Fruit fly (Drosophila melanogaster) whole organism, embryonic: Measurements from ENCODE around the gene CG11374.

ENCODE experiments used
- B-H2 ChIP-seq: fragments of 200-800 bp; sonication (Bioruptor generic); optimal IDR thresholded peaks from 2 replicates; lab custom pipeline; 2018; ENCODE audit warnings: missing biosample characterization, mild to moderate bottlenecking, missing genetic modification characterization
- C15 ChIP-seq: fragments of 200-800 bp; sonication (Bioruptor generic); IDR thresholded peaks from 3 replicates; pipeline ENCODE4 v1.3.6; 2022; ENCODE audit warnings: missing biosample characterization, missing genetic modification characterization
- CG10209 ChIP-seq: fragments of 200-800 bp; sonication (Bioruptor generic); optimal IDR thresholded peaks from 3 replicates; lab custom pipeline; 2017; ENCODE audit warnings: missing biosample characterization, mild to moderate bottlenecking, missing genetic modification characterization, missing genetic modification reagents
- CG10274 ChIP-seq: fragments of 200-800 bp; sonication (Bioruptor generic); optimal IDR thresholded peaks from 3 replicates; lab custom pipeline; 2017; ENCODE audit warnings: missing biosample characterization, mild to moderate bottlenecking, missing genetic modification characterization
- CG10431 ChIP-seq: fragments of 200-800 bp; sonication (Bioruptor generic); optimal IDR thresholded peaks from 3 replicates; lab custom pipeline; 2018; ENCODE audit warnings: missing biosample characterization, mild to moderate bottlenecking, missing genetic modification characterization
- CG11504 ChIP-seq: fragments of 200-800 bp; sonication (Bioruptor generic); optimal IDR thresholded peaks from 3 replicates; lab custom pipeline; 2019; ENCODE audit warnings: missing biosample characterization, mild to moderate bottlenecking, missing genetic modification characterization, moderate library complexity
- CG11696 ChIP-seq: fragments of 200-800 bp; sonication (Bioruptor generic); IDR thresholded peaks from 2 replicates; pipeline ENCODE4 v1.3.6; 2022; ENCODE audit warnings: missing biosample characterization, missing genetic modification characterization
- CG12071 ChIP-seq: fragments of 200-800 bp; sonication (Bioruptor generic); optimal IDR thresholded peaks from 3 replicates; lab custom pipeline; 2018; ENCODE audit warnings: missing biosample characterization, mild to moderate bottlenecking, missing genetic modification characterization
- CG12299 ChIP-seq: fragments of 200-800 bp; sonication (Bioruptor generic); optimal IDR thresholded peaks from 2 replicates; lab custom pipeline; 2018; ENCODE audit warnings: missing biosample characterization, mild to moderate bottlenecking, missing genetic modification characterization
- CG12769 ChIP-seq: fragments of 200-800 bp; sonication (Bioruptor generic); optimal IDR thresholded peaks from 2 replicates; lab custom pipeline; 2019; ENCODE audit warnings: missing biosample characterization, mild to moderate bottlenecking, missing genetic modification characterization, moderate library complexity
- CG13424 ChIP-seq: fragments of 200-800 bp; sonication (Bioruptor generic); optimal IDR thresholded peaks from 2 replicates; lab custom pipeline; 2019; ENCODE audit warnings: missing biosample characterization, mild to moderate bottlenecking, missing genetic modification characterization, moderate library complexity
- CG14014 ChIP-seq: fragments of 200-800 bp; sonication (Bioruptor generic); IDR thresholded peaks from 2 replicates; pipeline ENCODE4 v1.3.6; 2022; ENCODE audit warnings: missing biosample characterization, missing genetic modification characterization
- CG15011 ChIP-seq: fragments of 200-800 bp; sonication (Bioruptor generic); optimal IDR thresholded peaks from 3 replicates; lab custom pipeline; 2018; ENCODE audit warnings: missing biosample characterization, mild to moderate bottlenecking, missing genetic modification characterization
- CG15269 ChIP-seq: fragments of 200-800 bp; sonication (Bioruptor generic); optimal IDR thresholded peaks from 2 replicates; lab custom pipeline; 2018; ENCODE audit warnings: missing biosample characterization, mild to moderate bottlenecking, missing genetic modification characterization, moderate library complexity
- CG17385 ChIP-seq: fragments of 200-800 bp; sonication (Bioruptor generic); optimal IDR thresholded peaks from 3 replicates; lab custom pipeline; 2018; ENCODE audit warnings: missing biosample characterization, mild to moderate bottlenecking, missing genetic modification characterization
- CG17612 ChIP-seq: fragments of 200-800 bp; sonication (Bioruptor generic); IDR thresholded peaks from 2 replicates; pipeline ENCODE4 v1.3.6; 2022; ENCODE audit warnings: missing biosample characterization, missing genetic modification characterization
- CG18476 ChIP-seq: fragments of 200-800 bp; sonication (Bioruptor generic); optimal IDR thresholded peaks from 2 replicates; lab custom pipeline; 2016; ENCODE audit warnings: missing biosample characterization, mild to moderate bottlenecking, missing genetic modification characterization
- CG18764 ChIP-seq: fragments of 200-800 bp; sonication (Bioruptor generic); optimal IDR thresholded peaks from 3 replicates; lab custom pipeline; 2016; ENCODE audit warnings: missing biosample characterization, missing genetic modification characterization
- CG34376 ChIP-seq: fragments of 200-800 bp; sonication (Bioruptor generic); optimal IDR thresholded peaks from 2 replicates; lab custom pipeline; 2018; ENCODE audit warnings: missing biosample characterization, mild to moderate bottlenecking, missing genetic modification characterization
- CG8281 ChIP-seq: fragments of 200-800 bp; sonication (Bioruptor generic); optimal IDR thresholded peaks from 2 replicates; lab custom pipeline; 2018; ENCODE audit warnings: missing biosample characterization, mild to moderate bottlenecking, missing genetic modification characterization, moderate library complexity
- CG9609 ChIP-seq: fragments of 200-800 bp; sonication (Bioruptor generic); optimal IDR thresholded peaks from 3 replicates; lab custom pipeline; 2016; ENCODE audit warnings: missing biosample characterization, missing genetic modification characterization
- CG9817 ChIP-seq: fragments of 200-800 bp; sonication (Bioruptor generic); optimal IDR thresholded peaks from 2 replicates; lab custom pipeline; 2018; ENCODE audit warnings: missing biosample characterization, mild to moderate bottlenecking, missing genetic modification characterization, moderate library complexity
- Jarid2 ChIP-seq: fragments of 200-800 bp; sonication (Bioruptor generic); optimal IDR thresholded peaks from 3 replicates; lab custom pipeline; 2017; ENCODE audit warnings: mild to moderate bottlenecking, missing biosample characterization, missing genetic modification reagents, missing genetic modification characterization
- Mad ChIP-seq: fragments of 200-800 bp; sonication (Bioruptor generic); optimal IDR thresholded peaks from 2 replicates; lab custom pipeline; 2016; ENCODE audit warnings: missing biosample characterization, missing genetic modification characterization
- Nf-YA ChIP-seq: fragments of 200-800 bp; sonication (Bioruptor generic); IDR thresholded peaks from 2 replicates; pipeline ENCODE4 v1.3.6; 2022; ENCODE audit warnings: missing biosample characterization, missing genetic modification characterization
- Nf-YB ChIP-seq: fragments of 200-800 bp; sonication (Bioruptor generic); optimal IDR thresholded peaks from 3 replicates; lab custom pipeline; 2019; ENCODE audit warnings: missing biosample characterization, mild to moderate bottlenecking, missing genetic modification characterization, moderate library complexity
- Sin3A ChIP-seq: fragments of >200 bp; optimal IDR thresholded peaks from 2 replicates; lab custom pipeline; 2018
- Spps ChIP-seq: fragments of 200-800 bp; sonication (Bioruptor generic); optimal IDR thresholded peaks from 2 replicates; lab custom pipeline; 2018; ENCODE audit warnings: missing biosample characterization, mild to moderate bottlenecking, missing genetic modification characterization
- ac ChIP-seq: fragments of 200-800 bp; sonication (Bioruptor generic); optimal IDR thresholded peaks from 3 replicates; lab custom pipeline; 2017; ENCODE audit warnings: missing biosample characterization, mild to moderate bottlenecking, missing genetic modification characterization
- bcd ChIP-seq: fragments of 200-800 bp; sonication (Bioruptor generic); optimal IDR thresholded peaks from 2 replicates; lab custom pipeline; 2017; ENCODE audit warnings: missing biosample characterization, mild to moderate bottlenecking, missing genetic modification characterization
- chinmo ChIP-seq: fragments of 200-800 bp; sonication (Bioruptor generic); IDR thresholded peaks from 4 replicates; pipeline ENCODE4 v1.3.6; 2022; ENCODE audit warnings: missing biosample characterization, missing genetic modification characterization; ENCODE audit not compliant: partially characterized antibody
- disco-r ChIP-seq: fragments of 200-800 bp; sonication (Bioruptor generic); optimal IDR thresholded peaks from 2 replicates; lab custom pipeline; 2016; ENCODE audit warnings: missing biosample characterization, missing genetic modification characterization
- ham ChIP-seq: fragments of 200-800 bp; sonication (Bioruptor generic); IDR thresholded peaks from 2 replicates; pipeline ENCODE4 v1.3.6; 2022; ENCODE audit warnings: missing biosample characterization, missing genetic modification characterization
- ind ChIP-seq: fragments of 200-800 bp; sonication (Bioruptor generic); optimal IDR thresholded peaks from 3 replicates; lab custom pipeline; 2016; ENCODE audit warnings: missing biosample characterization, missing genetic modification characterization
- nau ChIP-seq: fragments of 200-800 bp; sonication (Bioruptor generic); optimal IDR thresholded peaks from 3 replicates; lab custom pipeline; 2017; ENCODE audit warnings: missing biosample characterization, mild to moderate bottlenecking, missing genetic modification characterization, missing genetic modification reagents
- pfk ChIP-seq: fragments of 200-800 bp; sonication (Bioruptor generic); optimal IDR thresholded peaks from 2 replicates; lab custom pipeline; 2018; ENCODE audit warnings: missing biosample characterization, mild to moderate bottlenecking, missing genetic modification characterization, moderate library complexity
- prd ChIP-seq, 3 experiments: fragments of >200 bp in 2 of 3; fragments of 200-800 bp in 1 of 3; sonication (Bioruptor generic) in 1 of 3; optimal IDR thresholded peaks in 2 of 3; IDR thresholded peaks in 1 of 3; 2 replicates in 2 of 3; 3 replicates in 1 of 3; pipeline versions ENCODE4 v1.3.6 to Lab custom; 2017 to 2022; ENCODE audit warnings: missing biosample characterization in 1 of 3, missing genetic modification characterization in 1 of 3
- ranshi ChIP-seq: fragments of 200-800 bp; sonication (Bioruptor generic); IDR thresholded peaks from 2 replicates; pipeline ENCODE4 v1.3.6; 2022; ENCODE audit warnings: missing biosample characterization, missing genetic modification characterization
- salm ChIP-seq: fragments of 200-800 bp; sonication (Bioruptor generic); optimal IDR thresholded peaks from 2 replicates; lab custom pipeline; 2018; ENCODE audit warnings: missing biosample characterization, mild to moderate bottlenecking, missing genetic modification characterization
- so ChIP-seq: fragments of 200-800 bp; sonication (Bioruptor generic); IDR thresholded peaks from 3 replicates; pipeline ENCODE4 v1.3.6; 2022; ENCODE audit warnings: missing biosample characterization, missing genetic modification characterization
- sug ChIP-seq: fragments of 200-800 bp; optimal IDR thresholded peaks from 2 replicates; lab custom pipeline; 2019; ENCODE audit warnings: missing biosample characterization, mild to moderate bottlenecking, missing genetic modification characterization, moderate library complexity
- tap ChIP-seq: fragments of 200-800 bp; optimal IDR thresholded peaks from 3 replicates; lab custom pipeline; 2019; ENCODE audit warnings: missing biosample characterization, mild to moderate bottlenecking, missing genetic modification characterization, moderate library complexity
- ttk ChIP-seq: fragments of 200-800 bp; sonication (Bioruptor generic); IDR thresholded peaks from 2 replicates; pipeline ENCODE4 v2.1.2; 2022; ENCODE audit warnings: missing biosample characterization, missing genetic modification characterization
- unpg ChIP-seq: fragments of 200-800 bp; sonication (Bioruptor generic); optimal IDR thresholded peaks from 3 replicates; lab custom pipeline; 2018; ENCODE audit warnings: missing biosample characterization, mild to moderate bottlenecking, missing genetic modification characterization, moderate library complexity
- wdn ChIP-seq: fragments of 200-800 bp; sonication (Bioruptor generic); IDR thresholded peaks from 2 replicates; pipeline ENCODE4 v1.3.6; 2022; ENCODE audit warnings: missing biosample characterization, missing genetic modification characterization
- yki ChIP-seq: fragments of >200 bp; optimal IDR thresholded peaks from 3 replicates; lab custom pipeline; 2018
- zfh2 ChIP-seq: fragments of 200-800 bp; sonication (Bioruptor generic); optimal IDR thresholded peaks from 2 replicates; lab custom pipeline; 2016; ENCODE audit warnings: missing biosample characterization, missing genetic modification characterization

Gene CG11374

dm6 chr2L:85099-85498 is 9.0 kb downstream of the CG11374 start (continued):
- TF ChIP-seq CG15269 (tag; lab: Kevin White, UChicago) (peak; percentile 22), ac (GFP tag; lab: Kevin White, UChicago) (no peak), CG14014 (GFP tag; lab: Robert Waterston, UW) (peak; percentile 33; the same call in 1 of the 2 replicates), CG12071 (GFP tag; lab: Kevin White, UChicago) (peak; percentile 15), CG12299 (tag; lab: Kevin White, UChicago) (no peak), B-H2 (GFP tag; lab: Kevin White, UChicago) (peak; percentile 36)

DNA sequence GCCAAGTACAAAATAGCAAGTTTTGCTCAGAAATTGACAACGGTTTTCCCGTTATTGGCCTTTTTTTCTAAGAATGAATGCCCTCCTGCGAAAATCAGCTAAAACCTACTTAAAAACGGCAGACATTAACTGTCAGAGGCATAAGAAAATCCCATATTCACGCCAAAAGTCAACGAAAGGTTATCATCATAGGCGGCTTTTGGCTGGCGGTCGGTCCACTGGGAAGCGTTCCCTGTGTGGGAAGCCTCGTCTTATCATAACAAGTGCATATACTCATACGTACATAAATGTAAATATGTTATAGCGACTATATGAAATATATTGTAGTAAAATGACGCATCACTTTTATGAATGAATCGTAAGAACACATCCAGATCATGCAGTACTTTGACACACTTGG is 9.6 kb downstream of the CG11374 start:
- no peak for TF ChIP-seq Spps (tag; lab: Kevin White, UChicago)
- no peak for TF ChIP-seq ttk (GFP tag; lab: Robert Waterston, UW)
- TF ChIP-seq Jarid2 (GFP tag; lab: Kevin White, UChicago) = no peak
- peak; percentile 76 for TF ChIP-seq sug
- 0 out of 4 replicates have a peak, but pooled peaks have one; percentile 10 for TF ChIP-seq chinmo (GFP tag; lab: Robert Waterston, UW)
- peak; percentile 6 for TF ChIP-seq CG34376 (GFP tag; lab: Kevin White, UChicago)
- TF ChIP-seq Mad (GFP tag; lab: Kevin White, UChicago) = no peak
- TF ChIP-seq CG11696 (GFP tag; lab: Robert Waterston, UW) = no peak
- TF ChIP-seq CG14014 (GFP tag; lab: Robert Waterston, UW) = no peak
- TF ChIP-seq yki (lab: Kevin White, UChicago) = no peak
- no peak for TF ChIP-seq CG10274 (GFP tag; lab: Kevin White, UChicago)
- TF ChIP-seq CG9609 (GFP tag; lab: Kevin White, UChicago) = no peak
- TF ChIP-seq Sin3A (lab: Kevin White, UChicago) = no peak
- TF ChIP-seq, all 482 proteins: peak for 3

dm6 chr2L:87255-87723 is 11.1 kb downstream of the CG11374 start, which contains the start of gene net:
Gene net, minus strand, starts transcription at chr2L:87387.
- TF ChIP-seq Nf-YB (GFP tag; lab: Kevin White, UChicago) (peak; percentile 45), unpg (GFP tag; lab: Kevin White, UChicago) (peak; percentile 63), ind (GFP tag; lab: Kevin White, UChicago) (peak; percentile 51), CG18764 (GFP tag; lab: Kevin White, UChicago) (peak; percentile 26), nau (GFP tag; lab: Kevin White, UChicago) (peak; percentile 77), CG12769 (tag; lab: Kevin White, UChicago) (peak; percentile 68), CG10209 (GFP tag; lab: Kevin White, UChicago) (peak; percentile 60), ranshi (GFP tag; lab: Robert Waterston, UW) (peak; percentile 25; the same call in 1 of the 2 replicates), salm (tag; lab: Kevin White, UChicago) (peak; percentile 70), CG10431 (GFP tag; lab: Kevin White, UChicago) (peak; percentile 45), CG8281 (peak; percentile 58), CG9817 (peak; percentile 79), CG13424 (tag; lab: Kevin White, UChicago) (peak; percentile 85), CG18476 (GFP tag; lab: Kevin White, UChicago) (peak; percentile 13), ham (GFP tag; lab: Robert Waterston, UW) (no peak), CG15011 (peak; percentile 69), Nf-YA (GFP tag; lab: Robert Waterston, UW) (no peak), zfh2 (no peak), CG17385 (GFP tag; lab: Kevin White, UChicago) (peak; percentile 68), Sin3A (lab: Kevin White, UChicago) (no peak), so (GFP tag; lab: Robert Waterston, UW) (no peak), ttk (GFP tag; lab: Robert Waterston, UW) (no peak), C15 (no peak), pfk (GFP tag; lab: Kevin White, UChicago) (no peak), CG11504 (tag; lab: Kevin White, UChicago) (peak; percentile 80), tap (tag; lab: Kevin White, UChicago) (peak; percentile 72), disco-r (GFP tag; lab: Kevin White, UChicago) (no peak), prd (optimal IDR thresholded peaks at IDR 0.05; lab: Kevin White, UChicago) (no peak), prd (GFP tag; IDR thresholded peaks at IDR 0.05; lab: Robert Waterston, UW) (peak; percentile 57; the same call in 1 of the 3 replicates), bcd (peak; percentile 73), CG17612 (GFP tag; lab: Robert Waterston, UW) (no peak), wdn (GFP tag; lab: Robert Waterston, UW) (no peak)
